Worm (Caenorhabditis elegans) whole organism, mixed stage, embryonic: ENCODE measurements around the gene nhr-221.

Experiments
- nhr-237 ChIP-seq: fragments of 150-350 bp; optimal IDR thresholded peaks from 2 replicates; lab custom pipeline; 2014; ENCODE audit warnings: missing biosample characterization, missing genetic modification characterization
- sem-2 ChIP-seq: fragments of 200-800 bp; sonication (Bioruptor generic); optimal IDR thresholded peaks from 2 replicates; lab custom pipeline; 2018; ENCODE audit warnings: mild to moderate bottlenecking, missing genetic modification characterization, missing compliant biosample characterization

- TF ChIP-seq sem-2, result no peak
- no peak for TF ChIP-seq nhr-237 (tag; lab: Kevin White, UChicago)
Measured at ce11 chrV:3505745-3506144, 29.4 kb downstream of the nhr-221 start.
